Worm (Caenorhabditis elegans) whole organism, L1 larva: ENCODE measurements around the gene C32D5.14.

Experiments used
- C16A3.4 ChIP-seq: fragments of 150-350 bp; optimal IDR thresholded peaks from 2 replicates; lab custom pipeline; 2014; ENCODE audit warnings: missing biosample characterization, missing genetic modification characterization
- ceh-63 ChIP-seq: fragments of 200-800 bp; sonication (Bioruptor generic); optimal IDR thresholded peaks from 2 replicates; lab custom pipeline; 2018; ENCODE audit warnings: mild to moderate bottlenecking, missing genetic modification characterization, missing compliant biosample characterization
- ceh-8 ChIP-seq: fragments of 200-800 bp; sonication (Bioruptor generic); optimal IDR thresholded peaks from 2 replicates; lab custom pipeline; 2018; ENCODE audit warnings: mild to moderate bottlenecking, missing genetic modification characterization, moderate library complexity, missing compliant biosample characterization
- ceh-82 ChIP-seq, 3 experiments: fragments of 150-350 bp in 1 of 3; sonication (generic microtip) in 2 of 3; optimal IDR thresholded peaks; 2 replicates each; lab custom pipeline; 2014 to 2017; ENCODE audit warnings: missing biosample characterization in 3 of 3, missing genetic modification characterization in 3 of 3
- ceh-88 ChIP-seq: fragments of 200-800 bp; sonication (Bioruptor generic); IDR thresholded peaks from 2 replicates; pipeline ENCODE4 v1.3.6; 2022; ENCODE audit warnings: missing genetic modification characterization, missing compliant biosample characterization
- ces-1 ChIP-seq: fragments of 150-350 bp; optimal IDR thresholded peaks from 2 replicates; lab custom pipeline; 2014; ENCODE audit warnings: missing biosample characterization, missing genetic modification reagents, missing genetic modification characterization
- dsc-1 ChIP-seq: sonication (generic microtip); optimal IDR thresholded peaks from 2 replicates; lab custom pipeline; 2016; ENCODE audit warnings: mild to moderate bottlenecking, missing genetic modification characterization, missing compliant biosample characterization
- efl-1 ChIP-seq, 4 experiments: fragments of 150-350 bp; optimal IDR thresholded peaks in 3 of 4; peaks in 1 of 4; 1 replicate in 1 of 4; 2 replicates in 3 of 4; lab custom pipeline; 2014; ENCODE audit warnings: missing biosample characterization in 2 of 4, missing genetic modification characterization in 2 of 4, missing genetic modification reagents in 2 of 4
- egl-13 ChIP-seq: sonication (generic microtip); optimal IDR thresholded peaks from 2 replicates; lab custom pipeline; 2016; ENCODE audit warnings: missing genotype, missing genetic modification reagents, missing genetic modification characterization, missing compliant biosample characterization
- egl-27 ChIP-seq, 2 experiments: fragments of 150-350 bp in 1 of 2; sonication (generic microtip); optimal IDR thresholded peaks; 3 replicates each; lab custom pipeline; 2017 to 2018; ENCODE audit warnings: missing biosample characterization in 2 of 2, missing genetic modification characterization in 2 of 2, missing genetic modification reagents in 2 of 2
- elt-2 ChIP-seq: sonication (generic microtip); optimal IDR thresholded peaks from 2 replicates; lab custom pipeline; 2016; ENCODE audit warnings: missing genetic modification characterization, mild to moderate bottlenecking, inconsistent platforms, missing compliant biosample characterization, missing genetic modification reagents
- ets-5 ChIP-seq: fragments of 200-800 bp; sonication (Bioruptor generic); IDR thresholded peaks from 2 replicates; pipeline ENCODE4 v1.3.6; 2022; ENCODE audit warnings: missing genetic modification characterization, missing compliant biosample characterization
- fkh-10 ChIP-seq: sonication (generic microtip); optimal IDR thresholded peaks from 2 replicates; lab custom pipeline; 2017; ENCODE audit warnings: missing biosample characterization, missing genetic modification reagents, missing genetic modification characterization
- fkh-4 ChIP-seq: sonication (generic microtip); optimal IDR thresholded peaks from 2 replicates; lab custom pipeline; 2016; ENCODE audit warnings: missing compliant biosample characterization, missing genetic modification characterization, borderline replicate concordance
- fkh-8 ChIP-seq: sonication (generic microtip); optimal IDR thresholded peaks from 2 replicates; lab custom pipeline; 2016; ENCODE audit warnings: mild to moderate bottlenecking, missing genetic modification characterization, missing compliant biosample characterization
- fos-1 ChIP-seq: fragments of 150-350 bp; optimal IDR thresholded peaks from 2 replicates; lab custom pipeline; 2014; ENCODE audit warnings: missing biosample characterization, missing genetic modification characterization
- hlh-17 ChIP-seq: fragments of 200-800 bp; sonication (Bioruptor generic); optimal IDR thresholded peaks from 2 replicates; lab custom pipeline; 2018; ENCODE audit warnings: missing genetic modification characterization, mild to moderate bottlenecking, missing compliant biosample characterization, moderate library complexity, borderline replicate concordance
- hlh-4 ChIP-seq: sonication (generic microtip); optimal IDR thresholded peaks from 2 replicates; lab custom pipeline; 2016; ENCODE audit warnings: mild to moderate bottlenecking, missing genetic modification characterization, missing compliant biosample characterization
- hpl-2 ChIP-seq: fragments of 150-350 bp; optimal IDR thresholded peaks from 2 replicates; lab custom pipeline; 2014; ENCODE audit warnings: missing biosample characterization, missing genetic modification reagents, missing genetic modification characterization
- irx-1 ChIP-seq: sonication (generic microtip); optimal IDR thresholded peaks from 2 replicates; lab custom pipeline; 2016; ENCODE audit warnings: missing genetic modification characterization, missing compliant biosample characterization
- lin-14 ChIP-seq: fragments of 200-800 bp; sonication (Bioruptor generic); optimal IDR thresholded peaks from 2 replicates; lab custom pipeline; 2018; ENCODE audit warnings: mild to moderate bottlenecking, missing genetic modification characterization, moderate library complexity, missing compliant biosample characterization
- lin-15B ChIP-seq: fragments of 150-350 bp; sonication (generic microtip); optimal IDR thresholded peaks from 3 replicates; lab custom pipeline; 2014; ENCODE audit warnings: missing biosample characterization, missing genetic modification characterization
- lsy-2 ChIP-seq, 2 experiments: fragments of 150-350 bp; optimal IDR thresholded peaks; 2 replicates each; lab custom pipeline; 2014; ENCODE audit warnings: missing biosample characterization in 2 of 2, missing genetic modification characterization in 2 of 2
- mab-9 ChIP-seq: fragments of 200-800 bp; sonication (Bioruptor generic); IDR thresholded peaks from 2 replicates; pipeline ENCODE4 v1.3.6; 2022; ENCODE audit warnings: missing genetic modification reagents, missing genetic modification characterization, missing compliant biosample characterization
- mef-2 ChIP-seq: fragments of 150-350 bp; optimal IDR thresholded peaks from 2 replicates; lab custom pipeline; 2014; ENCODE audit warnings: missing biosample characterization, missing genetic modification characterization
- mep-1 ChIP-seq: fragments of 150-350 bp; optimal IDR thresholded peaks from 2 replicates; lab custom pipeline; 2014; ENCODE audit warnings: missing biosample characterization, missing genetic modification characterization
- nhr-11 ChIP-seq: fragments of 150-350 bp; optimal IDR thresholded peaks from 2 replicates; lab custom pipeline; 2014; ENCODE audit warnings: missing biosample characterization, missing genetic modification characterization
- nhr-19 ChIP-seq: fragments of 200-800 bp; sonication (Bioruptor generic); conservative IDR thresholded peaks from 2 replicates; pipeline ENCODE4 v1.3.6; 2022; ENCODE audit warnings: missing genetic modification characterization, missing compliant biosample characterization
- nhr-20 ChIP-seq: sonication (generic microtip); optimal IDR thresholded peaks from 2 replicates; lab custom pipeline; 2016; ENCODE audit warnings: mild to moderate bottlenecking, missing genetic modification characterization, missing compliant biosample characterization
- nhr-47 ChIP-seq: sonication (generic microtip); optimal IDR thresholded peaks from 2 replicates; lab custom pipeline; 2016; ENCODE audit warnings: mild to moderate bottlenecking, missing genetic modification characterization, moderate library complexity, missing compliant biosample characterization
- nhr-71 ChIP-seq: sonication (generic microtip); optimal IDR thresholded peaks from 2 replicates; lab custom pipeline; 2016; ENCODE audit warnings: mild to moderate bottlenecking, missing genetic modification characterization, moderate library complexity, missing compliant biosample characterization
- nhr-76 ChIP-seq: sonication (generic microtip); optimal IDR thresholded peaks from 2 replicates; lab custom pipeline; 2017; ENCODE audit warnings: missing biosample characterization, missing genetic modification characterization
- nhr-85 ChIP-seq: sonication (generic microtip); peaks from one replicate; lab custom pipeline; 2016; ENCODE audit warnings: missing genetic modification characterization, inconsistent platforms, missing compliant biosample characterization
- pax-3 ChIP-seq: fragments of 200-800 bp; sonication (Bioruptor generic); optimal IDR thresholded peaks from 2 replicates; lab custom pipeline; 2018; ENCODE audit warnings: mild to moderate bottlenecking, missing genetic modification characterization, moderate library complexity, missing compliant biosample characterization
- pqm-1 ChIP-seq: sonication (generic microtip); optimal IDR thresholded peaks from 3 replicates; lab custom pipeline; 2017; ENCODE audit warnings: missing biosample characterization, missing genetic modification characterization
- snu-23 ChIP-seq: sonication (generic microtip); optimal IDR thresholded peaks from 2 replicates; lab custom pipeline; 2016; ENCODE audit warnings: missing genetic modification characterization, missing compliant biosample characterization
- sox-4 ChIP-seq: sonication (generic microtip); optimal IDR thresholded peaks from 2 replicates; lab custom pipeline; 2016; ENCODE audit warnings: missing genetic modification characterization, missing compliant biosample characterization
- swsn-7 ChIP-seq: sonication (generic microtip); optimal IDR thresholded peaks from 2 replicates; lab custom pipeline; 2016; ENCODE audit warnings: missing genetic modification characterization, missing compliant biosample characterization
- tbx-2 ChIP-seq: sonication (generic microtip); optimal IDR thresholded peaks from 2 replicates; lab custom pipeline; 2016; ENCODE audit warnings: missing genetic modification characterization, missing compliant biosample characterization
- unc-30 ChIP-seq: sonication (generic microtip); optimal IDR thresholded peaks from 2 replicates; lab custom pipeline; 2017; ENCODE audit warnings: missing biosample characterization, missing genetic modification characterization
- unc-62 ChIP-seq: fragments of 150-350 bp; optimal IDR thresholded peaks from 2 replicates; lab custom pipeline; 2014; ENCODE audit warnings: missing biosample characterization, missing genetic modification reagents, missing genetic modification characterization
- xbp-1 ChIP-seq: sonication (generic microtip); optimal IDR thresholded peaks from 2 replicates; lab custom pipeline; 2016; ENCODE audit warnings: missing genetic modification characterization, missing compliant biosample characterization
- zag-1 ChIP-seq: fragments of 150-350 bp; optimal IDR thresholded peaks from 2 replicates; lab custom pipeline; 2014; ENCODE audit warnings: missing biosample characterization, missing genetic modification characterization
- zip-4 ChIP-seq: fragments of 200-800 bp; sonication (Bioruptor generic); optimal IDR thresholded peaks from 2 replicates; lab custom pipeline; 2018; ENCODE audit warnings: mild to moderate bottlenecking, missing genetic modification characterization, moderate library complexity, missing compliant biosample characterization
- ztf-4 ChIP-seq: fragments of 150-350 bp; optimal IDR thresholded peaks from 2 replicates; lab custom pipeline; 2014; ENCODE audit warnings: missing biosample characterization, missing genetic modification characterization

C32D5.14 gene

ce11 chrII:6335358-6335757 is at the start of gene C32D5.14:
C32D5.14 (plus strand) TSS chrII:6335488.
- peak; percentile 15 for TF ChIP-seq nhr-47
- peak; percentile 31 for TF ChIP-seq dsc-1 (tag; lab: Kevin White, UChicago)
- TF ChIP-seq fkh-4 (tag; lab: Kevin White, UChicago): no peak
- TF ChIP-seq nhr-85: no peak
- TF ChIP-seq elt-2: peak; percentile 17
- TF ChIP-seq ceh-88 (GFP tag; lab: Robert Waterston, UW): no peak
- no peak for TF ChIP-seq efl-1 (optimal IDR thresholded peaks at IDR 0.05; lab: Kevin White, UChicago)
- TF ChIP-seq efl-1 (GFP tag; optimal IDR thresholded peaks at IDR 0.05 in 1 of 2; lab: Kevin White, UChicago): peak in 1 of 2 experiments; percentile 88
- TF ChIP-seq tbx-2: no peak
- TF ChIP-seq pqm-1 (tag; lab: Kevin White, UChicago): peak; percentile 41
- peak; percentile 46 for TF ChIP-seq nhr-71 (tag; lab: Kevin White, UChicago)
- TF ChIP-seq fkh-8 (tag; lab: Kevin White, UChicago): peak; percentile 89
- peak; percentile 6 for TF ChIP-seq nhr-11
- TF ChIP-seq pax-3 (tag; lab: Kevin White, UChicago): peak; percentile 35
- no peak for TF ChIP-seq xbp-1 (tag; lab: Kevin White, UChicago)

- TF ChIP-seq ceh-63 (GFP tag; lab: Kevin White, UChicago) (no peak), hpl-2 (GFP tag; lab: Kevin White, UChicago) (no peak), unc-30 (tag; lab: Kevin White, UChicago) (no peak), snu-23 (GFP tag; lab: Kevin White, UChicago) (no peak), mef-2 (tag; lab: Kevin White, UChicago) (no peak), mab-9 (GFP tag; lab: Robert Waterston, UW) (no peak), fos-1 (tag; lab: Kevin White, UChicago) (no peak), nhr-76 (tag; lab: Kevin White, UChicago) (no peak), zip-4 (GFP tag; lab: Kevin White, UChicago) (no peak), sox-4 (tag; lab: Kevin White, UChicago) (no peak), ceh-82 (tag; optimal IDR thresholded peaks at IDR 0.05; lab: Kevin White, UChicago) (no peak), zag-1 (tag; lab: Kevin White, UChicago) (no peak), C16A3.4 (no peak), dsc-1 (tag; lab: Kevin White, UChicago) (no peak)
- TF ChIP-seq, all 84 proteins: peak for 0
These were observed 48.4 kb upstream of the C32D5.14 start, which contains the start of gene F13H8.6 for ce11 chrII:6286865-6287264. F13H8.6 (minus strand) TSS chrII:6286965.

- peak; percentile 3; the same call in 1 of the 2 replicates for TF ChIP-seq nhr-19 (GFP tag; lab: Robert Waterston, UW)
- TF ChIP-seq nhr-71 (tag; lab: Kevin White, UChicago): peak; percentile 55
- TF ChIP-seq nhr-20 (tag; lab: Kevin White, UChicago): no peak
- TF ChIP-seq ceh-8 (GFP tag; lab: Kevin White, UChicago): peak; percentile 87
- no peak for TF ChIP-seq lin-14 (GFP tag; lab: Kevin White, UChicago)
- TF ChIP-seq lsy-2 (tag; optimal IDR thresholded peaks at IDR 0.05; lab: Kevin White, UChicago): peak; percentile 1 to 32
- TF ChIP-seq fkh-8 (tag; lab: Kevin White, UChicago): peak; percentile 13
- TF ChIP-seq ceh-63 (GFP tag; lab: Kevin White, UChicago): no peak
- TF ChIP-seq swsn-7 (tag; lab: Kevin White, UChicago): peak; percentile 5
These were observed 47.2 kb upstream of the C32D5.14 start for ce11 chrII:6288104-6288503.

ce11 chrII:6290047-6290582 is 45.2 kb upstream of the C32D5.14 start, which contains the start of gene upb-1:
upb-1 (minus strand) TSS chrII:6290097.
- TF ChIP-seq unc-62: no peak
- TF ChIP-seq zip-4 (GFP tag; lab: Kevin White, UChicago): no peak
- no peak for TF ChIP-seq ztf-4 (tag; lab: Kevin White, UChicago)
- no peak for TF ChIP-seq ces-1 (GFP tag; lab: Kevin White, UChicago)
- no peak for TF ChIP-seq mef-2 (tag; lab: Kevin White, UChicago)
- no peak for TF ChIP-seq nhr-85
- no peak for TF ChIP-seq fkh-10 (GFP tag; lab: Kevin White, UChicago)
- TF ChIP-seq hlh-4: no peak
- no peak for TF ChIP-seq ets-5 (GFP tag; lab: Robert Waterston, UW)
- TF ChIP-seq hlh-17 (GFP tag; lab: Kevin White, UChicago): no peak
- TF ChIP-seq snu-23 (GFP tag; lab: Kevin White, UChicago): peak; percentile 55
- no peak for TF ChIP-seq tbx-2
- TF ChIP-seq mep-1 (tag; lab: Kevin White, UChicago): peak; percentile 21
- no peak for TF ChIP-seq C16A3.4
- TF ChIP-seq egl-13: no peak
- TF ChIP-seq egl-27 (tag; optimal IDR thresholded peaks at IDR 0.05; lab: Kevin White, UChicago): no peak
- TF ChIP-seq irx-1 (tag; lab: Kevin White, UChicago): no peak
- no peak for TF ChIP-seq lin-15B (tag; lab: Kevin White, UChicago)
- TF ChIP-seq nhr-76 (tag; lab: Kevin White, UChicago): no peak
- peak in 1 of 2 experiments; percentile 24 for TF ChIP-seq efl-1 (optimal IDR thresholded peaks at IDR 0.05; lab: Kevin White, UChicago)
- TF ChIP-seq efl-1 (GFP tag; optimal IDR thresholded peaks at IDR 0.05 in 1 of 2; lab: Kevin White, UChicago): no peak
